Worm (Caenorhabditis elegans): ENCODE data around the gene Y57G11C.33.

DNA sequence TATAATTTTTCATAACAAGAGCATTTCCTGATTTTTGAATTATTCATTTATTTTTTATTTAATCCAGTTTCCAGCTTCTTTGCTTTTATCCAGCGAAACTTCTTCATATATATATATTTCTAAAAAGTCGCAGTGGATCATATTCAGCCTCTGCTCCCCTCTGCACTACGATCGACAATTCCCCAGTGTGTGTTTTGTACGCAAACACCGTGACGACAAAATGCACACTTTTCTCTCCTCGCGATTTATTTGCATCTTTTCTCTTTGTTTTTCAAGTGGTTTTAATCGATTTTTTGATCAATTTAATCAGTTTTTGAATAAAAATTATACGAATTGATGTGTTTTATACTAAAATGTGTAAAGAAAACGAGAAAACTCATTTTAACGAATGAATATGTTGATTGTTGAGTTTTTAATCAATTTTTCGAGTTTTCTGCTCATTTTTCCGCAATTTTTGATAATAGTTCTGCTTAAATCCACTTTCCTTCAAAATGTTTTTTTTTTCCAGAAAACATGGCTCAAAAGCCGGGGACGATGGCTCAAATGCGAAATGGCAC is at the start of gene Y57G11C.33:
- TF ChIP-seq tbx-2 (tag; optimal IDR thresholded peaks at IDR 0.05) (no peak), pqm-1 (tag; optimal IDR thresholded peaks at IDR 0.05) (no peak), K02D7.2 (tag; optimal IDR thresholded peaks at IDR 0.05) (no peak)

Measured in whole organism, late embryonic.